Worm (Caenorhabditis elegans) whole organism, L4 larva: ENCODE results near the gene dod-6.

Experiments used
- ceh-20 ChIP-seq: fragments of 200-800 bp; sonication (Bioruptor generic); IDR thresholded peaks from 2 replicates; pipeline ENCODE4 v1.3.6; 2022; ENCODE audit warnings: missing genetic modification reagents, missing genetic modification characterization, missing compliant biosample characterization
- nhr-111 ChIP-seq: fragments of 200-800 bp; sonication (Bioruptor generic); optimal IDR thresholded peaks from 2 replicates; lab custom pipeline; 2018; ENCODE audit warnings: mild to moderate bottlenecking, missing genetic modification characterization, missing compliant biosample characterization
- snpc-4 ChIP-seq: fragments of 150-350 bp; optimal IDR thresholded peaks from 2 replicates; lab custom pipeline; 2014; ENCODE audit warnings: missing biosample characterization, missing genetic modification characterization

ce11 chrIII:10152495-10152894 is 45.0 kb upstream of the dod-6 start, which contains the start of gene nac-3:
- TF ChIP-seq nhr-111 (GFP tag; lab: Kevin White, UChicago), result no peak
- TF ChIP-seq ceh-20, result no peak
- TF ChIP-seq snpc-4 (tag; lab: Kevin White, UChicago), result no peak
